Fruit fly (Drosophila melanogaster) whole organism, wandering third instar larva: ENCODE data around the gene CG44098.

Experiments
- Abd-B ChIP-seq: fragments of >200 bp; optimal IDR thresholded peaks from 2 replicates; lab custom pipeline; 2017; ENCODE audit warnings: missing biosample characterization, missing genetic modification characterization
- CG32264 ChIP-seq: fragments of 200-800 bp; sonication (Bioruptor generic); optimal IDR thresholded peaks from 2 replicates; lab custom pipeline; 2016; ENCODE audit warnings: missing biosample characterization, missing genetic modification characterization
- Dif ChIP-seq: fragments of 200-275, 200-300 bp; sonication (Bioruptor generic); optimal IDR thresholded peaks from 2 replicates; lab custom pipeline; 2018; ENCODE audit warnings: missing biosample characterization, missing genetic modification characterization; ENCODE audit not compliant: partially characterized antibody
- Hr78 ChIP-seq: fragments of >200 bp; optimal IDR thresholded peaks from 2 replicates; lab custom pipeline; 2017; ENCODE audit warnings: missing biosample characterization, missing genetic modification characterization
- Hr83 ChIP-seq: fragments of 200-300 bp; sonication (Bioruptor generic); optimal IDR thresholded peaks from 2 replicates; lab custom pipeline; 2016; ENCODE audit warnings: missing biosample characterization, mild to moderate bottlenecking, missing genetic modification characterization, moderate library complexity; ENCODE audit not compliant: poor library complexity, severe bottlenecking
- Myc ChIP-seq: fragments of >200 bp; optimal IDR thresholded peaks from 2 replicates; lab custom pipeline; 2017
- N ChIP-seq: fragments of >200 bp; optimal IDR thresholded peaks from 2 replicates; lab custom pipeline; 2018; ENCODE audit warnings: missing biosample characterization, missing external identifiers, missing genetic modification characterization
- Vsx2 ChIP-seq: fragments of 200-300, 225-300 bp; sonication (Bioruptor generic); optimal IDR thresholded peaks from 2 replicates; lab custom pipeline; 2018; ENCODE audit warnings: missing biosample characterization, missing genetic modification characterization; ENCODE audit not compliant: partially characterized antibody
- br ChIP-seq: fragments of 200-800 bp; sonication (Bioruptor generic); optimal IDR thresholded peaks from 2 replicates; lab custom pipeline; 2016; ENCODE audit warnings: missing biosample characterization, missing genetic modification characterization
- dsf ChIP-seq: sonication (Bioruptor generic); optimal IDR thresholded peaks from 2 replicates; lab custom pipeline; 2016; ENCODE audit warnings: missing biosample characterization, missing genetic modification characterization, borderline replicate concordance
- h ChIP-seq: fragments of 200-800 bp; sonication (Bioruptor generic); optimal IDR thresholded peaks from 3 replicates; lab custom pipeline; 2016; ENCODE audit warnings: missing biosample characterization, mild to moderate bottlenecking, missing genetic modification characterization
- pan ChIP-seq: fragments of >200 bp; optimal IDR thresholded peaks from 2 replicates; lab custom pipeline; 2017
- psq ChIP-seq: fragments of 200-800 bp; sonication (Bioruptor generic); optimal IDR thresholded peaks from 3 replicates; lab custom pipeline; 2017; ENCODE audit warnings: missing biosample characterization, mild to moderate bottlenecking, missing genetic modification characterization, moderate library complexity

DNA sequence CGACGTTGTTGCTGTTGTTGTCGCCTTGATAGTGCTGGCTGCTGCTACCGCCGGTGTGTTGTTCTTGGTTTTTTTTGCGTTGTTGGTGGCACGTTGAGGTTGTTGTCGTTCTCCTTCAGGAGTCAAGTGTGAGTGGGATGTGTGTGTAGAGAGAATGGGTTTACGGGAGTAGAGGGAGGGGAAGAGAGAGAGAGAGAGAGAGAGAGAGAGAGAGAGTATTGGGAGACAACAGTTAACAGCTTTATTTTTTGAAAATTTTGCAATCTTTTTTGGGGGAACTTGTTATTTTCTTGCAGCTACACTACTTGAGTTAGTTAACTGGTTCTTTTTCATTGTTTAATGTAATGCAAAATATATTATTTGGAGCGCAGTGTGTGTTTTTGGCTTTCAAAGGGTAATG lies 24.6 kb upstream of the CG44098 start:
- no peak for TF ChIP-seq Abd-B (GFP tag; lab: Kevin White, UChicago)
- TF ChIP-seq pan (lab: Kevin White, UChicago) = no peak
- TF ChIP-seq CG32264 (GFP tag; lab: Kevin White, UChicago) = no peak
- TF ChIP-seq psq (GFP tag; lab: Kevin White, UChicago) = no peak
- TF ChIP-seq Dif (GFP tag; lab: Kevin White, UChicago) = no peak
- TF ChIP-seq N (GFP tag; lab: Kevin White, UChicago) = no peak
- TF ChIP-seq h (GFP tag; lab: Kevin White, UChicago) = no peak
- TF ChIP-seq Hr78 (GFP tag; lab: Kevin White, UChicago) = no peak
- no peak for TF ChIP-seq dsf (GFP tag; lab: Kevin White, UChicago)
- no peak for TF ChIP-seq Hr83 (GFP tag; lab: Kevin White, UChicago)
- no peak for TF ChIP-seq br (GFP tag; lab: Kevin White, UChicago)
- TF ChIP-seq Vsx2 (GFP tag; lab: Kevin White, UChicago) = no peak
- TF ChIP-seq Myc (lab: Kevin White, UChicago) = no peak
